Worm (Caenorhabditis elegans): Measurements from ENCODE around the gene H03A11.13.
A peak's percentile ranks its signal among the peaks of the same experiment; 100 is the strongest.

Gene H03A11.13

ce11 chrX:15188986-15189675 is 23.9 kb downstream of the H03A11.13 start (continued):
- TF ChIP-seq nhr-237 (tag; optimal IDR thresholded peaks at IDR 0.05) (no peak), tlp-1 (tag; optimal IDR thresholded peaks at IDR 0.05) (no peak), fos-1 (tag; optimal IDR thresholded peaks at IDR 0.05) (peak; percentile 1), nhr-12 (tag; optimal IDR thresholded peaks at IDR 0.05) (no peak), unc-30 (tag; optimal IDR thresholded peaks at IDR 0.05) (no peak), unc-98 (GFP tag; IDR thresholded peaks at IDR 0.05) (no peak), snu-23 (GFP tag; optimal IDR thresholded peaks at IDR 0.05) (peak; percentile 71), egl-27 (tag; optimal IDR thresholded peaks at IDR 0.05) (peak in 1 of 2 experiments; percentile 34), mep-1 (tag; optimal IDR thresholded peaks at IDR 0.05) (peak; percentile 15), unc-62 (GFP tag; optimal IDR thresholded peaks at IDR 0.05) (no peak), nhr-47 (tag; optimal IDR thresholded peaks at IDR 0.05) (peak; percentile 81), ztf-4 (tag; optimal IDR thresholded peaks at IDR 0.05) (peak; percentile 59), hpl-2 (GFP tag; optimal IDR thresholded peaks at IDR 0.05) (no peak), snpc-4 (tag; optimal IDR thresholded peaks at IDR 0.05) (no peak), egl-13 (tag; optimal IDR thresholded peaks at IDR 0.05) (peak; percentile 80), skn-1 (tag; optimal IDR thresholded peaks at IDR 0.05) (peak; percentile 27), lin-35 (GFP tag; optimal IDR thresholded peaks at IDR 0.05) (peak in 1 of 2 experiments; percentile 23), nhr-71 (tag; optimal IDR thresholded peaks at IDR 0.05) (peak; percentile 90), zag-1 (tag; optimal IDR thresholded peaks at IDR 0.05) (no peak), ceh-82 (tag; optimal IDR thresholded peaks at IDR 0.05) (peak; percentile 56 to 62 (median 58)), sup-37 (GFP tag; optimal IDR thresholded peaks at IDR 0.05) (peak; percentile 26), pqm-1 (tag; optimal IDR thresholded peaks at IDR 0.05) (no peak), aly-2 (tag; optimal IDR thresholded peaks at IDR 0.05) (no peak), ets-5 (GFP tag; IDR thresholded peaks at IDR 0.05) (no peak), efl-3 (GFP tag; optimal IDR thresholded peaks at IDR 0.05) (no peak), lin-39 (tag; optimal IDR thresholded peaks at IDR 0.05) (no peak), mab-9 (GFP tag; IDR thresholded peaks at IDR 0.05) (no peak), lin-13 (GFP tag; optimal IDR thresholded peaks at IDR 0.05) (peak; percentile 37), ces-1 (GFP tag; optimal IDR thresholded peaks at IDR 0.05) (peak; percentile 44), swsn-7 (tag; optimal IDR thresholded peaks at IDR 0.05) (peak; percentile 72), irx-1 (tag; optimal IDR thresholded peaks at IDR 0.05) (peak; percentile 48), nhr-20 (tag; optimal IDR thresholded peaks at IDR 0.05) (peak; percentile 59), efl-1 (optimal IDR thresholded peaks at IDR 0.05) (peak; percentile 22 to 48), efl-1 (GFP tag; optimal IDR thresholded peaks at IDR 0.05 in 1 of 2) (peak in 1 of 2 experiments; percentile 83)

- TF ChIP-seq mep-1 (tag; optimal IDR thresholded peaks at IDR 0.05) (no peak), dsc-1 (tag; optimal IDR thresholded peaks at IDR 0.05) (peak; percentile 95), rnt-1 (tag; optimal IDR thresholded peaks at IDR 0.05) (no peak), nhr-85 (tag) (peak; percentile 18), jun-1 (tag; optimal IDR thresholded peaks at IDR 0.05) (no peak), mab-9 (GFP tag; IDR thresholded peaks at IDR 0.05) (no peak), nhr-77 (tag; optimal IDR thresholded peaks at IDR 0.05) (no peak), nhr-47 (tag; optimal IDR thresholded peaks at IDR 0.05) (peak; percentile 14), pax-3 (tag; optimal IDR thresholded peaks at IDR 0.05) (peak; percentile 36), ceh-8 (GFP tag; optimal IDR thresholded peaks at IDR 0.05) (peak; percentile 46), nhr-71 (tag; optimal IDR thresholded peaks at IDR 0.05) (peak; percentile 27), fkh-8 (tag; optimal IDR thresholded peaks at IDR 0.05) (peak; percentile 50), skn-1 (tag; optimal IDR thresholded peaks at IDR 0.05) (no peak), sox-4 (tag; optimal IDR thresholded peaks at IDR 0.05) (peak; percentile 68)
Observed at ce11 chrX:15188510-15188909, 24.5 kb downstream of the H03A11.13 start.
